Fruit fly (Drosophila melanogaster): ENCODE results near the gene Alg12.

Gene Alg12

DNA sequence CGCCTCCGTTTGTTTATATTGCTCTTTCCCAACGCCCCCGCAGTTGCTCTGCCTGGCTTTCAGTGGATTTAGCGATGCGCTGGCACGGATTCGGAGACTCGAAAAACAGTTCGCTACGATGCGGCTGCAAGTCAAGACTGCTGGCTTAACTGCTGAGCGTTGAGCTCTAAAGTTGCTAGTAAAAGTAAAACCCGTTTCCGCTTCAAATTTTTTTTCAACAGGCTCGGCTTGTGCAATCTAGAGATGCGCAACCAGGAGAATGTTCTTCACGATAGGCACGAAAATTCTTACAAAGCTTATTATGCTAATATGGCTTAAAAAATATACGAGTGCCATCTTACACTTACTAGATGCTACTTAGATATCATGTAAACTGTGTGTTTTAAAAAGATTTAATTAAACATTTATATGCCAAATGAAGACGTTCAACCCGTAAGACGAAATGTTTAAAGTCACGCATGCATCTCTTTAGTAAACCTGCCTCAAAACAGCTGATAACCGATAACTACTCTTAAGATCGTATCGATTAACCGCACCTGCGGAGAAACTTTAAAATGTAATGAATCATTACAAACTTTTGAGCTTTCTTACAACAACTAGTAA lies 8.9 kb upstream of the Alg12 start, which contains the start of gene CG12948:
Gene CG12948, minus strand, starts transcription at position 473 of the 603 bp plus-strand sequence.
- TF ChIP-seq CG14711 (tag; optimal IDR thresholded peaks at IDR 0.05), result peak; percentile 63
- TF ChIP-seq bab1 (GFP tag; optimal IDR thresholded peaks at IDR 0.05), result peak; percentile 68
- TF ChIP-seq CG5204 (GFP tag; optimal IDR thresholded peaks at IDR 0.05), result no peak
- peak; percentile 40 for TF ChIP-seq pad (GFP tag; optimal IDR thresholded peaks at IDR 0.05)
- TF ChIP-seq CG7045 (GFP tag; optimal IDR thresholded peaks at IDR 0.05), result peak; percentile 27
- peak; percentile 43 for TF ChIP-seq Crg-1 (GFP tag; optimal IDR thresholded peaks at IDR 0.05)
- peak; percentile 43 for TF ChIP-seq tj (GFP tag; optimal IDR thresholded peaks at IDR 0.05)
- peak; percentile 9 for TF ChIP-seq cic (GFP tag; optimal IDR thresholded peaks at IDR 0.05)
- no peak for TF ChIP-seq toe (GFP tag; optimal IDR thresholded peaks at IDR 0.05)
- peak; percentile 65 for TF ChIP-seq CG1620 (GFP tag; optimal IDR thresholded peaks at IDR 0.05)
- peak; percentile 36 for TF ChIP-seq CG12768 (GFP tag; optimal IDR thresholded peaks at IDR 0.05)
- TF ChIP-seq cnc (optimal IDR thresholded peaks at IDR 0.05), result no peak
- TF ChIP-seq ovo (GFP tag; optimal IDR thresholded peaks at IDR 0.05), result no peak
- TF ChIP-seq CG33017 (tag; optimal IDR thresholded peaks at IDR 0.05), result peak; percentile 64
- TF ChIP-seq CG11617 (GFP tag; optimal IDR thresholded peaks at IDR 0.05), result peak; percentile 61
- TF ChIP-seq Mnt (GFP tag; optimal IDR thresholded peaks at IDR 0.05), result peak; percentile 61
- TF ChIP-seq Clk (GFP tag; optimal IDR thresholded peaks at IDR 0.05), result no peak
- TF ChIP-seq CG7101 (tag; optimal IDR thresholded peaks at IDR 0.05), result peak; percentile 77

DNA sequence ATGACTTTTGCATAAGTTTGCCTTT lies 8.6 kb upstream of the Alg12 start, which contains the start of gene PpD3:
Gene PpD3, plus strand, starts transcription at position 1 of the 25 bp plus-strand sequence.
- TF ChIP-seq CG5204 (GFP tag; optimal IDR thresholded peaks at IDR 0.05) (no peak), kay (GFP tag; ENCODE audit: borderline replicate concordance) (no peak)

DNA sequence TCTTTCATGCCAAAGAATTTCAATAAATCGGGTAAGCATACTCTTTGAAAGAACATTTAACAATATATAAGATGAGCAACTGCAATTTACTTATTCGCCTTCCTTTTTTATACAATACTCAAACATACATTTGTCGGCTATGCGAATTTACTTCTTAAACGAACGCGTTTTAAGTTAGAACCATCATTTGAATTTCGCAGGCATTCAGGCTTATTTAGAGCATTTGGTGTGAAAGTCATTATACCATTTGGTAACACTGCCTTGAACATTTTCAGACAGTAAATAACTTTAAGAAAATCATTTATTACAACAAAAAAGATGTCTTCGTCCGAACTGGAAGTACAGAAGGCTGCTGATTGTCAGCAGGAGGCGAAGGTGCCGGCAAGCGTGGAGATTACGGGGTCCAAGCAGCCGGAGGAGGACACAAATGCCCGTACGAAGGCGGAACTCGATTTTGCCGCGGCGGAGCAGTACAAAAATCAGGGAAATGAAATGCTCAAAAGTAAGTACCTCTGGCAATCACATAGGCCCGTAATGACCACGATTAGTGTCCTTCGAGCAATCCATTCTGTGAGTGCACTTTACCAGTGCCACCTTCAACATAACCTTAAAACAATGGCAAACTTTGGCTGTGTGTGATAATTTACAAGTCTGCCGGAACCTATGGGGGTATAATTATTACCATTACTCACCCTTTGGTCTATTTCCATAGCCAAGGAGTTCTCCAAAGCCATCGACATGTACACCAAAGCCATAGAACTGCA lies 8.2 kb upstream of the Alg12 start:
- no peak for TF ChIP-seq ovo (GFP tag; optimal IDR thresholded peaks at IDR 0.05)
- no peak for TF ChIP-seq CG11617 (GFP tag; optimal IDR thresholded peaks at IDR 0.05)
- no peak for TF ChIP-seq Crg-1 (GFP tag; optimal IDR thresholded peaks at IDR 0.05)

DNA sequence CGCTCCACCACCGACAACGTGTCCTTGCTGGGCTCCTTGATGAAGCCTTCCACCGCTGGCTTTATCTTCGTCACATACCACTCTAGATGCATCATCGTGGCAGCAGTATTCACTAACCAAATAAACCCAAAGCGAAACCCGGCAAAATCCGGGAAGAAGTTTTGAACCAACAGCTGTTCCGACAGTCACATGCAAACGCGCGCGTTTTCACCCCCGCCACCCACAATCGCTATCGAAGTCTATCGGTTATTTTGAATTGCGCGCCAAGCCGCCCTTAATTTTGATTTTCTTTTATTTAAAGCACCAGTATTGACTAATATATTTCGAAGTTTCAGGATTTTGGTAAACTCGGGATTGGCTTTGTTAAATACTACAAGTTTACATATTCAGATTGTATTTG lies 1.8 kb upstream of the Alg12 start, which contains the start of gene Tti1:
Gene Tti1, minus strand, starts transcription at position 200 of the 400 bp plus-strand sequence.
- TF ChIP-seq CG14711 (tag; optimal IDR thresholded peaks at IDR 0.05) (no peak), cic (GFP tag; optimal IDR thresholded peaks at IDR 0.05) (no peak), kay (GFP tag; ENCODE audit: borderline replicate concordance) (no peak), CG7045 (GFP tag; optimal IDR thresholded peaks at IDR 0.05) (no peak), Clk (GFP tag; optimal IDR thresholded peaks at IDR 0.05) (no peak), CG33017 (tag; optimal IDR thresholded peaks at IDR 0.05) (no peak), pad (GFP tag; optimal IDR thresholded peaks at IDR 0.05) (no peak), CG5204 (GFP tag; optimal IDR thresholded peaks at IDR 0.05) (no peak), cnc (optimal IDR thresholded peaks at IDR 0.05) (no peak), CG7101 (tag; optimal IDR thresholded peaks at IDR 0.05) (no peak), ovo (GFP tag; optimal IDR thresholded peaks at IDR 0.05) (no peak)

DNA sequence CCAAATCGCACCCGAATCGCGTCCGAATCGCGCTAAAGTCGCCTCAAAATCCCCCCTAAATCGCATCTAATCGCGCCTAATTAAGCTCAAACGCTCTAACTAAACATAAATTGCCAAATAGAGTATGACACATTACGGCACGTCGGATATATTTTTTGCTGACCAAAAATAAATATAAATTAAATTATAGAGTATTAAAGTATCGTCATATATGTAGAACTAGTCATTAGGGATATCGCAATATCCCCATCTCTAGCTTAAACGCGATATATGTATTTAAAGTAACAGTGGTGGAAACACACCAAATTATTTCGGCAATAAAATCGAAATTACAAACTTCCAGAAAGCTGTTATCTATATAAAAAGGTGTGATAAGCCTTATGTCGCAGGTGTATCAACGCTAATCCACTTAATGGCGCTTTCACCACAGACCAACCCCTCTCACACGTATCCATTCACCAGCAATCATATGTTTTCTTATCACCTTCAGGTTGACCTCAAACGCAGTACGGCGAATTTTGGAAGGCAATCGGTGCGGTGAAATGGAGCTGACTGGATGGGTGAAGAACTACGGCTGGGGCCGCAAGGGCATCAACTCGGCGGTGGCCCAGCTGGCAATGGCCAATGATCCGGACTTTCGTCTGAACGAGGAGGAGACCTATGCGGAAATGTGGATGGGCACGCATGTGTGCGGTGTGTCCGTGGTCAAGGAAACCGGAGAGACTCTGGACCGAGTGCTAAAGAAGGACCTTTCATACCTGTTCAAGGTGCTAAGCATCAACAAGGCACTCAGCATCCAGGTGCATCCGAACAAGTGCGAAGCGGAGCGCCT lies 3.3 kb downstream of the Alg12 start, which contains the start of gene Mpi:
Gene Mpi, plus strand, starts transcription at position 263 of the 832 bp plus-strand sequence.
- TF ChIP-seq CG7101 (tag; optimal IDR thresholded peaks at IDR 0.05) (peak; percentile 2), Hr96 (GFP tag; optimal IDR thresholded peaks at IDR 0.05) (no peak), Crg-1 (GFP tag; optimal IDR thresholded peaks at IDR 0.05) (no peak), ovo (GFP tag; optimal IDR thresholded peaks at IDR 0.05) (no peak), CG5204 (GFP tag; optimal IDR thresholded peaks at IDR 0.05) (no peak), Clk (GFP tag; optimal IDR thresholded peaks at IDR 0.05) (no peak), CG14711 (tag; optimal IDR thresholded peaks at IDR 0.05) (no peak), cnc (optimal IDR thresholded peaks at IDR 0.05) (no peak), Mnt (GFP tag; optimal IDR thresholded peaks at IDR 0.05) (peak; percentile 43), CG7045 (GFP tag; optimal IDR thresholded peaks at IDR 0.05) (no peak), CG33017 (tag; optimal IDR thresholded peaks at IDR 0.05) (peak; percentile 21), cic (GFP tag; optimal IDR thresholded peaks at IDR 0.05) (peak; percentile 85), bab1 (GFP tag; optimal IDR thresholded peaks at IDR 0.05) (peak; percentile 70), CG1620 (GFP tag; optimal IDR thresholded peaks at IDR 0.05) (peak; percentile 23), kay (GFP tag; ENCODE audit: borderline replicate concordance) (no peak), pad (GFP tag; optimal IDR thresholded peaks at IDR 0.05) (no peak), tj (GFP tag; optimal IDR thresholded peaks at IDR 0.05) (peak; percentile 38), toe (GFP tag; optimal IDR thresholded peaks at IDR 0.05) (no peak), CG12768 (GFP tag; optimal IDR thresholded peaks at IDR 0.05) (peak; percentile 44), CG11617 (GFP tag; optimal IDR thresholded peaks at IDR 0.05) (peak; percentile 50)
